Fruit fly (Drosophila melanogaster) whole organism, embryonic: ENCODE results near the gene gish.
A peak's percentile ranks its signal among the peaks of the same experiment; 100 is the strongest.

Source experiments
- ATbp ChIP-seq: fragments of 200-800 bp; sonication (Bioruptor generic); optimal IDR thresholded peaks from 2 replicates; lab custom pipeline; 2017; ENCODE audit warnings: missing biosample characterization, mild to moderate bottlenecking, missing genetic modification characterization, missing genetic modification reagents
- CG10654 ChIP-seq: fragments of 200-800 bp; sonication (Bioruptor generic); optimal IDR thresholded peaks from 2 replicates; lab custom pipeline; 2016; ENCODE audit warnings: missing biosample characterization, missing genetic modification characterization
- CG12219 ChIP-seq: fragments of 200-800 bp; sonication (Bioruptor generic); optimal IDR thresholded peaks from 3 replicates; lab custom pipeline; 2018; ENCODE audit warnings: missing biosample characterization, mild to moderate bottlenecking, missing genetic modification characterization
- CG1233 ChIP-seq: fragments of 200-800 bp; sonication (Bioruptor generic); optimal IDR thresholded peaks from 4 replicates; lab custom pipeline; 2018; ENCODE audit warnings: missing biosample characterization, mild to moderate bottlenecking, missing genetic modification characterization
- CG12942 ChIP-seq: fragments of 200-800 bp; sonication (Bioruptor generic); optimal IDR thresholded peaks from 3 replicates; lab custom pipeline; 2016; ENCODE audit warnings: missing biosample characterization, missing genetic modification characterization
- CG15514 ChIP-seq: fragments of 200-800 bp; sonication (Bioruptor generic); optimal IDR thresholded peaks from 3 replicates; lab custom pipeline; 2017; ENCODE audit warnings: missing biosample characterization, missing genetic modification characterization, mild to moderate bottlenecking, moderate library complexity, missing genetic modification reagents
- CG15601 ChIP-seq: fragments of 200-800 bp; sonication (Bioruptor generic); optimal IDR thresholded peaks from 3 replicates; lab custom pipeline; 2019; ENCODE audit warnings: missing biosample characterization, mild to moderate bottlenecking, missing genetic modification characterization, moderate library complexity
- CG18599 ChIP-seq: fragments of 200-800 bp; sonication (Bioruptor generic); optimal IDR thresholded peaks from 3 replicates; lab custom pipeline; 2017; ENCODE audit warnings: missing biosample characterization, missing genetic modification characterization, mild to moderate bottlenecking, moderate library complexity, missing genetic modification reagents
- CG2889 ChIP-seq: fragments of 200-800 bp; sonication (Bioruptor generic); IDR thresholded peaks from 3 replicates; pipeline ENCODE4 v1.3.6; 2022; ENCODE audit warnings: missing biosample characterization, missing genetic modification characterization
- CG3163 ChIP-seq: fragments of 200-800 bp; sonication (Bioruptor generic); optimal IDR thresholded peaks from 3 replicates; lab custom pipeline; 2016; ENCODE audit warnings: missing biosample characterization, missing genetic modification characterization
- CG32532 ChIP-seq: fragments of 200-800 bp; sonication (Bioruptor generic); IDR thresholded peaks from 2 replicates; pipeline ENCODE4 v1.3.6; 2022; ENCODE audit warnings: missing biosample characterization, missing genetic modification characterization
- CG32772 ChIP-seq: fragments of 200-800 bp; sonication (Bioruptor generic); IDR thresholded peaks from 2 replicates; pipeline ENCODE4 v1.3.6; 2022; ENCODE audit warnings: missing biosample characterization, missing genetic modification characterization
- CG3838 ChIP-seq: fragments of 200-800 bp; sonication (Bioruptor generic); optimal IDR thresholded peaks from 3 replicates; lab custom pipeline; 2016; ENCODE audit warnings: missing biosample characterization, missing genetic modification characterization
- CG3847 ChIP-seq: fragments of 200-800 bp; sonication (Bioruptor generic); IDR thresholded peaks from 2 replicates; pipeline ENCODE4 v1.3.6; 2022; ENCODE audit warnings: missing biosample characterization, missing genetic modification characterization
- CG7271 ChIP-seq: fragments of 200-800 bp; sonication (Bioruptor generic); optimal IDR thresholded peaks from 2 replicates; lab custom pipeline; 2018; ENCODE audit warnings: missing biosample characterization, mild to moderate bottlenecking, missing genetic modification characterization, moderate library complexity
- CG9215 ChIP-seq: fragments of 200-800 bp; sonication (Bioruptor generic); IDR thresholded peaks from 2 replicates; pipeline ENCODE4 v1.3.6; 2022; ENCODE audit warnings: missing biosample characterization, missing genetic modification characterization
- CoRest ChIP-seq: fragments of 200-800 bp; sonication (Bioruptor generic); optimal IDR thresholded peaks from 3 replicates; lab custom pipeline; 2018; ENCODE audit warnings: missing biosample characterization, mild to moderate bottlenecking, missing genetic modification characterization, moderate library complexity
- Dad ChIP-seq: fragments of 200-800 bp; sonication (Bioruptor generic); optimal IDR thresholded peaks from 3 replicates; lab custom pipeline; 2016; ENCODE audit warnings: missing biosample characterization, missing genetic modification characterization
- Dek ChIP-seq: fragments of 200-800 bp; sonication (Bioruptor generic); optimal IDR thresholded peaks from 3 replicates; lab custom pipeline; 2019; ENCODE audit warnings: missing biosample characterization, mild to moderate bottlenecking, missing genetic modification characterization, moderate library complexity
- Dfd ChIP-seq, 2 experiments: fragments of >200 bp; optimal IDR thresholded peaks; 2 replicates each; lab custom pipeline; 2017; ENCODE audit warnings: missing biosample characterization in 2 of 2, missing genetic modification characterization in 2 of 2
- Dip3 ChIP-seq: fragments of 200-800 bp; sonication (Bioruptor generic); optimal IDR thresholded peaks from 3 replicates; lab custom pipeline; 2016; ENCODE audit warnings: missing biosample characterization, missing genetic modification characterization
- HLHmδ ChIP-seq: fragments of 200-800 bp; sonication (Bioruptor generic); optimal IDR thresholded peaks from 2 replicates; lab custom pipeline; 2018; ENCODE audit warnings: missing biosample characterization, mild to moderate bottlenecking, missing genetic modification characterization, moderate library complexity
- Hr51 ChIP-seq, 2 experiments: fragments of 200-800 bp; sonication (Bioruptor generic); optimal IDR thresholded peaks; 2 replicates in 1 of 2; 3 replicates in 1 of 2; lab custom pipeline; 2016 to 2018; ENCODE audit warnings: missing biosample characterization in 2 of 2, missing genetic modification characterization in 2 of 2, mild to moderate bottlenecking in 1 of 2, moderate library complexity in 1 of 2
- Meics ChIP-seq: fragments of 200-800 bp; sonication (Bioruptor generic); optimal IDR thresholded peaks from 2 replicates; lab custom pipeline; 2017; ENCODE audit warnings: missing biosample characterization, mild to moderate bottlenecking, missing genetic modification characterization
- Myb ChIP-seq: fragments of 200-800 bp; sonication (Bioruptor generic); optimal IDR thresholded peaks from 2 replicates; lab custom pipeline; 2016; ENCODE audit warnings: missing biosample characterization, missing genetic modification characterization
- Ravus ChIP-seq: fragments of 200-800 bp; sonication (Bioruptor generic); IDR thresholded peaks from 2 replicates; pipeline ENCODE4 v1.3.6; 2022; ENCODE audit warnings: missing biosample characterization, missing genetic modification characterization
- Spps ChIP-seq: fragments of 200-800 bp; sonication (Bioruptor generic); optimal IDR thresholded peaks from 2 replicates; lab custom pipeline; 2018; ENCODE audit warnings: missing biosample characterization, mild to moderate bottlenecking, missing genetic modification characterization
- Stat92E ChIP-seq, 3 experiments: fragments of >200 bp in 2 of 3; fragments of 200-800 bp in 1 of 3; sonication (Bioruptor generic) in 1 of 3; optimal IDR thresholded peaks; 2 replicates each; lab custom pipeline; 2017 to 2019; ENCODE audit warnings: missing biosample characterization in 3 of 3, missing genetic modification characterization in 3 of 3, mild to moderate bottlenecking in 1 of 3, moderate library complexity in 1 of 3
- Usf ChIP-seq: fragments of 200-800 bp; sonication (Bioruptor generic); optimal IDR thresholded peaks from 2 replicates; lab custom pipeline; 2017; ENCODE audit warnings: missing genotype, missing biosample characterization, missing genetic modification characterization
- al ChIP-seq: fragments of 200-800 bp; sonication (Bioruptor generic); IDR thresholded peaks from 2 replicates; pipeline ENCODE4 v1.3.6; 2022; ENCODE audit warnings: missing biosample characterization, missing genetic modification characterization
- bigmax ChIP-seq: fragments of 200-800 bp; sonication (Bioruptor generic); optimal IDR thresholded peaks from 2 replicates; lab custom pipeline; 2018; ENCODE audit warnings: missing biosample characterization, mild to moderate bottlenecking, missing genetic modification characterization
- cg ChIP-seq: fragments of 200-800 bp; sonication (Bioruptor generic); optimal IDR thresholded peaks from 3 replicates; lab custom pipeline; 2019; ENCODE audit warnings: missing biosample characterization, mild to moderate bottlenecking, missing genetic modification characterization, moderate library complexity
- dpn ChIP-seq, 2 experiments: fragments of 200-800 bp; sonication (Bioruptor generic); optimal IDR thresholded peaks; 3 replicates each; lab custom pipeline; 2016; ENCODE audit warnings: missing biosample characterization in 2 of 2, missing genetic modification characterization in 2 of 2
- dysf ChIP-seq: fragments of 200-800 bp; sonication (Bioruptor generic); IDR thresholded peaks from 3 replicates; pipeline ENCODE4 v1.3.6; 2022; ENCODE audit warnings: missing biosample characterization, missing genetic modification characterization
- fd102C ChIP-seq: fragments of 200-800 bp; sonication (Bioruptor generic); optimal IDR thresholded peaks from 2 replicates; lab custom pipeline; 2018; ENCODE audit warnings: missing biosample characterization, mild to moderate bottlenecking, missing genetic modification characterization, moderate library complexity
- hkb ChIP-seq, 2 experiments: fragments of 200-800 bp in 1 of 2; fragments of >200 bp in 1 of 2; sonication (Bioruptor generic) in 1 of 2; IDR thresholded peaks in 1 of 2; optimal IDR thresholded peaks in 1 of 2; 2 replicates each; pipeline versions ENCODE4 v1.3.6 to Lab custom; 2017 to 2022; ENCODE audit warnings: missing biosample characterization in 1 of 2, missing genetic modification characterization in 1 of 2
- insv ChIP-seq, 2 experiments: fragments of 200-800 bp; sonication (Bioruptor generic); optimal IDR thresholded peaks; 3 replicates each; lab custom pipeline; 2016 to 2018; ENCODE audit warnings: missing biosample characterization in 2 of 2, missing genetic modification characterization in 2 of 2
- lab ChIP-seq: fragments of 200-800 bp; sonication (Bioruptor generic); optimal IDR thresholded peaks from 3 replicates; lab custom pipeline; 2017; ENCODE audit warnings: missing biosample characterization, missing genetic modification characterization, mild to moderate bottlenecking, moderate library complexity, missing genetic modification reagents
- mirr ChIP-seq: fragments of 200-800 bp; sonication (Bioruptor generic); optimal IDR thresholded peaks from 3 replicates; lab custom pipeline; 2018; ENCODE audit warnings: missing biosample characterization, mild to moderate bottlenecking, missing genetic modification characterization
- pho ChIP-seq: fragments of 200-800 bp; sonication (Bioruptor generic); optimal IDR thresholded peaks from 2 replicates; lab custom pipeline; 2016; ENCODE audit warnings: missing biosample characterization, missing genetic modification characterization
- prd ChIP-seq, 3 experiments: fragments of >200 bp in 2 of 3; fragments of 200-800 bp in 1 of 3; sonication (Bioruptor generic) in 1 of 3; optimal IDR thresholded peaks in 2 of 3; IDR thresholded peaks in 1 of 3; 2 replicates in 2 of 3; 3 replicates in 1 of 3; pipeline versions ENCODE4 v1.3.6 to Lab custom; 2017 to 2022; ENCODE audit warnings: missing biosample characterization in 1 of 3, missing genetic modification characterization in 1 of 3
- repo ChIP-seq: fragments of 200-800 bp; sonication (Bioruptor generic); optimal IDR thresholded peaks from 2 replicates; lab custom pipeline; 2016; ENCODE audit warnings: missing biosample characterization, missing genetic modification characterization
- rib ChIP-seq: fragments of 200-800 bp; sonication (Bioruptor generic); IDR thresholded peaks from 2 replicates; pipeline ENCODE4 v1.3.6; 2022; ENCODE audit warnings: missing biosample characterization, missing genetic modification characterization
- sd ChIP-seq: fragments of 200-800 bp; sonication (Bioruptor generic); optimal IDR thresholded peaks from 3 replicates; lab custom pipeline; 2018; ENCODE audit warnings: missing biosample characterization, mild to moderate bottlenecking, missing genetic modification characterization, moderate library complexity
- sob ChIP-seq: fragments of 200-800 bp; sonication (Bioruptor generic); IDR thresholded peaks from 2 replicates; pipeline ENCODE4 v1.3.6; 2022; ENCODE audit warnings: missing biosample characterization, missing genetic modification characterization
- sqz ChIP-seq: fragments of 200-800 bp; sonication (Bioruptor generic); optimal IDR thresholded peaks from 3 replicates; lab custom pipeline; 2018; ENCODE audit warnings: missing biosample characterization, mild to moderate bottlenecking, missing genetic modification characterization
- tio ChIP-seq: fragments of 200-800 bp; sonication (Bioruptor generic); optimal IDR thresholded peaks from 2 replicates; lab custom pipeline; 2017; ENCODE audit warnings: missing biosample characterization, missing genetic modification characterization, inconsistent platforms
- zen2 ChIP-seq: fragments of 200-800 bp; sonication (Bioruptor generic); IDR thresholded peaks from 3 replicates; pipeline ENCODE4 v1.3.6; 2022; ENCODE audit warnings: missing biosample characterization, missing genetic modification characterization; ENCODE audit not compliant: partially characterized antibody

Gene gish

dm6 chr3R:16275890-16276619 lies 3.8 kb downstream of the gish start (continued):
- TF ChIP-seq CG18599 (no peak), Stat92E (GFP tag; optimal IDR thresholded peaks at IDR 0.05; lab: Kevin White, UChicago) (no peak), Usf (GFP tag; lab: Kevin White, UChicago) (no peak), CG7271 (no peak), CG3163 (GFP tag; lab: Kevin White, UChicago) (no peak), pho (GFP tag; lab: Kevin White, UChicago) (no peak), Ravus (GFP tag; lab: Robert Waterston, UW) (no peak), dpn (GFP tag; optimal IDR thresholded peaks at IDR 0.05; lab: Kevin White, UChicago) (no peak), tio (GFP tag; lab: Kevin White, UChicago) (no peak), CG9215 (GFP tag; lab: Robert Waterston, UW) (no peak), Spps (tag; lab: Kevin White, UChicago) (no peak), fd102C (GFP tag; lab: Kevin White, UChicago) (peak; percentile 15), dysf (GFP tag; lab: Robert Waterston, UW) (no peak), rib (GFP tag; lab: Robert Waterston, UW) (no peak), bigmax (GFP tag; lab: Kevin White, UChicago) (no peak), mirr (GFP tag; lab: Kevin White, UChicago) (peak; percentile 8), sob (GFP tag; lab: Robert Waterston, UW) (no peak), insv (GFP tag; optimal IDR thresholded peaks at IDR 0.05; lab: Kevin White, UChicago) (no peak), Dad (no peak), CG32772 (no peak), Meics (GFP tag; lab: Kevin White, UChicago) (no peak), lab (GFP tag; lab: Kevin White, UChicago) (no peak), prd (optimal IDR thresholded peaks at IDR 0.05; lab: Kevin White, UChicago) (no peak), prd (GFP tag; IDR thresholded peaks at IDR 0.05; lab: Robert Waterston, UW) (no peak), CoRest (tag; lab: Kevin White, UChicago) (no peak), CG32532 (GFP tag; lab: Robert Waterston, UW) (no peak), CG15601 (peak; percentile 50), CG10654 (GFP tag; lab: Kevin White, UChicago) (no peak), sqz (GFP tag; lab: Kevin White, UChicago) (peak; percentile 3), CG12942 (GFP tag; lab: Kevin White, UChicago) (no peak), CG1233 (GFP tag; lab: Kevin White, UChicago) (peak; percentile 18), CG12219 (GFP tag; lab: Kevin White, UChicago) (peak; percentile 14), CG3847 (no peak), repo (GFP tag; lab: Kevin White, UChicago) (no peak), CG3838 (GFP tag; lab: Kevin White, UChicago) (peak; percentile 1), CG15514 (GFP tag; lab: Kevin White, UChicago) (no peak), ATbp (GFP tag; lab: Kevin White, UChicago) (no peak), Hr51 (GFP tag; optimal IDR thresholded peaks at IDR 0.05; lab: Kevin White, UChicago) (no peak), HLHmδ (GFP tag; lab: Kevin White, UChicago) (peak; percentile 39), cg (GFP tag; lab: Kevin White, UChicago) (peak; percentile 58), al (GFP tag; lab: Robert Waterston, UW) (no peak), CG2889 (GFP tag; lab: Robert Waterston, UW) (no peak), hkb (optimal IDR thresholded peaks at IDR 0.05; lab: Kevin White, UChicago) (no peak), hkb (GFP tag; IDR thresholded peaks at IDR 0.05; lab: Robert Waterston, UW) (0 out of 2 replicates have a peak, but pooled peaks have one; percentile 11), zen2 (GFP tag; lab: Robert Waterston, UW) (no peak), Dip3 (GFP tag; lab: Kevin White, UChicago) (no peak), Dfd (GFP tag; optimal IDR thresholded peaks at IDR 0.05; lab: Kevin White, UChicago) (no peak), Myb (GFP tag; lab: Kevin White, UChicago) (no peak), Dek (tag; lab: Kevin White, UChicago) (no peak), sd (tag; lab: Kevin White, UChicago) (peak; percentile 39)
